Worm (Caenorhabditis elegans): Measurements from ENCODE around the gene F39F10.5.

The F39F10.5 gene

DNA sequence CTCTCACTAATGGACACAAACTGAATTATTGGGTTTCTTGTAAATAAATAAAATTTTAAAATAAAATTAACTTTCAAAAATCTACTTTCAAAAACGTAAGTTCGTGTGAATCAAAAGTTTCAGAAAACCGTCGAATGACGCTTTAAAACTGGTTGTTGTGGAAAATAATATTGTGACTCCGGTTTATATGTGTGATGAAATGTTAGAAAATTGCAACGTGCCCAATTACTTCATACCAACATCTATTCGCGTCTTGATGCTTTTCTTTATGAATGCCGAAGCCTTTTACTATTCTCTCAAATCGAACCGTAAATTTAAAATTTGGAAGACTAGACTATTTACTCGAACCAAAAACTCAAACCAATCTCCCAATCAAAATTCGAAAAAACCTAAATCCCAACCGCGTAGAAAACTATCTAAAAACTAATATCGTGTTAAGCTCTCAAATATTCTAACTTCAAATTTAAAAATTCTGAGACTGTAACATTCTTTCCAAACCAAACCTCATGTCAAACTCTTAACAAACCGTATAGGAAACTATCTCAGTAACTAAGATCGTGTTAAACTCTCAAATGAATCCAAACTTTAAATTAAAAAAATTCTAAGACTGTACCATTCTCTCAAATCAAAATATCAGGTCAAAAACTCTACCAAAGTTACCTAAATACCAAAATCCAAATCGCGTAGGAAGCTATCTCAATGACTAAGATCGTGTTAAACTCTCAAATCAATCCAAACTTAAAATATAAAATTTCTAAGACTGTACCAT, 17.9 kb upstream of the F39F10.5 start (continued):
- peak; percentile 34 for TF ChIP-seq dve-1 (tag; optimal IDR thresholded peaks at IDR 0.05)
- no peak for TF ChIP-seq ceh-48 (tag; optimal IDR thresholded peaks at IDR 0.05)
- TF ChIP-seq hlh-15 (tag; optimal IDR thresholded peaks at IDR 0.05), result no peak
- no peak for TF ChIP-seq hlh-6 (tag; optimal IDR thresholded peaks at IDR 0.05)
- TF ChIP-seq lin-11 (tag; optimal IDR thresholded peaks at IDR 0.05), result no peak
- peak; percentile 29 for TF ChIP-seq nhr-11 (tag; optimal IDR thresholded peaks at IDR 0.05)

DNA sequence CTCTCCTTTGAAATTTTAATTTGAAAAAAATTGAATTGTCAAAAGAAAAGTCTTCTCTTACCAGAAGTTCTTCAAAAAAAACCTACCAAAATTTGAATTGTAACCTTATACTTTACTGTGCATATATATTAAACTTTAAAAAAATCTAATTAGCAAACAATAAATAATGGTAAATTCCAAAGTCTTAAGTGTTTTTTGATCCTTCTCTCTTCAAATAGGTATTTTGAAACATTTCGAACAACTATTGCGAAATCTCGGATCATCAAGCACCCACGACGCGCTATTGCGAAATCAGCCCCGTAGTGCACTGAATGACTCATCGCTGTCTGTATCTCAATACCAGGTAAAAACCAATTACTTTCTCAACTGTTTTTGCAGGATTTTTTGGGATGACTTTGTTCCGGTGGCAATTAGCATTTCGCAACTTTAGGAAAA, 17.1 kb upstream of the F39F10.5 start:
- no peak for TF ChIP-seq ets-4 (tag; optimal IDR thresholded peaks at IDR 0.05)
- TF ChIP-seq ceh-34 (tag; optimal IDR thresholded peaks at IDR 0.05), result no peak
- no peak for TF ChIP-seq K09A11.1 (tag; optimal IDR thresholded peaks at IDR 0.05; ENCODE audit: insufficient read depth)
- 0 out of 2 replicates have a peak, but pooled peaks have one; percentile 47 for TF ChIP-seq ceh-45 (GFP tag; IDR thresholded peaks at IDR 0.05)
- no peak for TF ChIP-seq pha-2 (tag; optimal IDR thresholded peaks at IDR 0.05)
- TF ChIP-seq sox-2 (GFP tag; IDR thresholded peaks at IDR 0.05), result no peak
- peak; percentile 9 for TF ChIP-seq ceh-30 (tag; optimal IDR thresholded peaks at IDR 0.05)
- TF ChIP-seq C08G9.2 (tag; optimal IDR thresholded peaks at IDR 0.05), result no peak
- TF ChIP-seq ahr-1 (tag; optimal IDR thresholded peaks at IDR 0.05), result peak; percentile 34
- TF ChIP-seq ama-1 (optimal IDR thresholded peaks at IDR 0.05), result peak; percentile 80
- no peak for TF ChIP-seq ceh-6 (GFP tag; optimal IDR thresholded peaks at IDR 0.05)
- no peak for TF ChIP-seq ceh-9 (tag; optimal IDR thresholded peaks at IDR 0.05)

DNA sequence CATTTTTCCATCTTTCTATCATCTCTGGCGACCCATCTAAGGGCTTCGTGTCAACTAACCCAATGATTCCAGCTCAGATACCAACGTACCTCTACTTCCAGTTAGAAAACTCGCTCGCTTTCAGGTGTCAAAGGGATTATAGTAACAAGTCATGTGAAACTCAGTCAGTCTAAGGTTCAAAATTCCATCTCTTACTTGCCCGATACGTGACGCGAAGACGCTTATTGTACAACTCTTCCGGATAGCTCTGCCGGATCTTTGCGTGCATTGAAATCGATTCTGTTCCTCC, 16.7 kb upstream of the F39F10.5 start:
- TF ChIP-seq tbx-2 (tag; optimal IDR thresholded peaks at IDR 0.05) (no peak), syd-9 (tag; optimal IDR thresholded peaks at IDR 0.05) (no peak), dve-1 (tag; optimal IDR thresholded peaks at IDR 0.05) (no peak), pha-4 (tag; optimal IDR thresholded peaks at IDR 0.05) (no peak), ceh-6 (GFP tag; optimal IDR thresholded peaks at IDR 0.05) (no peak), ets-4 (tag; optimal IDR thresholded peaks at IDR 0.05) (no peak), mec-3 (tag; optimal IDR thresholded peaks at IDR 0.05; ENCODE audit: borderline replicate concordance) (no peak), nfya-1 (tag; optimal IDR thresholded peaks at IDR 0.05) (no peak), dmd-4 (tag; optimal IDR thresholded peaks at IDR 0.05; ENCODE audit: borderline replicate concordance) (no peak), C38D4.7 (GFP tag; optimal IDR thresholded peaks at IDR 0.05) (no peak), ref-2 (tag; optimal IDR thresholded peaks at IDR 0.05) (no peak), T23F11.4 (GFP tag; optimal IDR thresholded peaks at IDR 0.05) (no peak), nhr-11 (tag; optimal IDR thresholded peaks at IDR 0.05) (no peak), fkh-10 (GFP tag; optimal IDR thresholded peaks at IDR 0.05) (no peak), ama-1 (optimal IDR thresholded peaks at IDR 0.05) (no peak)

DNA sequence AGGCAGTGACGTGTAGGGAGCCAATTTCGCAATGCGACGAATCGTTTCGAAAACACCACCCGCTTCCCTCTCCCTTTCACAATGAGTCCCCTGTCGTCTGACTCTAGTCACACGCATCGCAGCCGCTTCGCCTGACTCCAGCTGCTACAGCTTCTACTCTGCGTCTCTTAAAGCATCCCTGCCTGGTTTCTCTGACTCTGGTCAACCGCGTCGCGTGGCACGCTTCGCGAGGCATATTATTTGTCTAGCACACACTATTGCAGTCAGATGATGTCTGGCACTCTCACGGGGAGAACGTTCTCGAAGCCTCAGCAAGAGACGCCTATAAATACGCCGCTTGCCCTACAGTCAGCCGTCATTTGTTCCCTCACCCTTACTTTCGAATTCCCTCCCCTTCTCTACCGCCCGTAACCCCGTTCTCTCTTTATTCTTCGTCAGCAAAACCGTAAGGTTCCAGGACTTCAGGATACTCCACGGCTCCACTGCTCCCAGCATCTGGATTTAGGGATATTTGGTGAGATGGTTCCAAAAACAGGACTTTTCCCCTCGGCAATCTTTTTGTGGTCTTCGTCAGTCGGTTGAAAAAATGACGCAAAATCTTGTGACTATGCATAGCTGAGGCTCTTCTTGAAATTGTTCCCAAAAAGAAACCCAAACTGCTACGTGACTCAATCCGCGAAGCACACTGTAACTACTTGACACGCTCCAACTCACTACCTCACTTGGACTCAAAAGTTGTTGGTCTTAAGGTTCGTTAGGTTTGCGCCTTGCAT, 16.2 kb upstream of the F39F10.5 start:
- peak; percentile 74 for TF ChIP-seq ceh-30 (tag; optimal IDR thresholded peaks at IDR 0.05)
- peak; percentile 77 for TF ChIP-seq ceh-2 (tag; optimal IDR thresholded peaks at IDR 0.05)
- peak; percentile 92 for TF ChIP-seq pqm-1 (tag; optimal IDR thresholded peaks at IDR 0.05)
- TF ChIP-seq ttx-3 (tag; optimal IDR thresholded peaks at IDR 0.05), result peak; percentile 44
- TF ChIP-seq ama-1 (optimal IDR thresholded peaks at IDR 0.05), result peak; percentile 98
- peak; percentile 41 for TF ChIP-seq K02D7.2 (tag; optimal IDR thresholded peaks at IDR 0.05)
- peak; percentile 74 for TF ChIP-seq C08G9.2 (tag; optimal IDR thresholded peaks at IDR 0.05)
- peak; percentile 93 for TF ChIP-seq sdc-2 (tag; optimal IDR thresholded peaks at IDR 0.05)
- peak; percentile 6 for TF ChIP-seq ceh-48 (tag; optimal IDR thresholded peaks at IDR 0.05)
- peak; percentile 98 for TF ChIP-seq tbx-2 (tag; optimal IDR thresholded peaks at IDR 0.05)
- TF ChIP-seq unc-55 (GFP tag; optimal IDR thresholded peaks at IDR 0.05), result peak; percentile 98
- peak; percentile 60 for TF ChIP-seq ahr-1 (tag; optimal IDR thresholded peaks at IDR 0.05)
- peak; percentile 74 for TF ChIP-seq fkh-6 (tag; optimal IDR thresholded peaks at IDR 0.05)
- peak; percentile 97 for TF ChIP-seq ceh-34 (tag; optimal IDR thresholded peaks at IDR 0.05)
- peak; percentile 84 for TF ChIP-seq nhr-11 (tag; optimal IDR thresholded peaks at IDR 0.05)
- TF ChIP-seq ceh-19 (GFP tag; optimal IDR thresholded peaks at IDR 0.05), result peak; percentile 81
- TF ChIP-seq pha-4 (tag; optimal IDR thresholded peaks at IDR 0.05), result no peak
- peak; percentile 97 for TF ChIP-seq rnt-1 (tag; optimal IDR thresholded peaks at IDR 0.05)
- TF ChIP-seq dve-1 (tag; optimal IDR thresholded peaks at IDR 0.05), result peak; percentile 86
- TF ChIP-seq lim-6 (tag; optimal IDR thresholded peaks at IDR 0.05), result peak; percentile 35
- no peak for TF ChIP-seq ceh-6 (GFP tag; optimal IDR thresholded peaks at IDR 0.05)
- TF ChIP-seq syd-9 (tag; optimal IDR thresholded peaks at IDR 0.05), result peak; percentile 90
- peak; percentile 56 for TF ChIP-seq che-1 (tag; optimal IDR thresholded peaks at IDR 0.05)
- peak; percentile 99 for TF ChIP-seq hlh-30 (tag; optimal IDR thresholded peaks at IDR 0.05; ENCODE audit: insufficient read depth)
- TF ChIP-seq madf-2 (tag; optimal IDR thresholded peaks at IDR 0.05), result peak; percentile 33
- TF ChIP-seq ceh-14 (tag; optimal IDR thresholded peaks at IDR 0.05), result peak; percentile 86
- TF ChIP-seq zip-5 (tag; optimal IDR thresholded peaks at IDR 0.05), result peak; percentile 12

All from whole organism, late embryonic.